Worm (Caenorhabditis elegans): ENCODE data around the gene C36C9.4.
"Not testable (repeated sequence)": the region's sequence is repeated elsewhere in the genome, so short reads cannot be mapped to it uniquely, and the experiment has no call there.

C36C9.4 gene

DNA sequence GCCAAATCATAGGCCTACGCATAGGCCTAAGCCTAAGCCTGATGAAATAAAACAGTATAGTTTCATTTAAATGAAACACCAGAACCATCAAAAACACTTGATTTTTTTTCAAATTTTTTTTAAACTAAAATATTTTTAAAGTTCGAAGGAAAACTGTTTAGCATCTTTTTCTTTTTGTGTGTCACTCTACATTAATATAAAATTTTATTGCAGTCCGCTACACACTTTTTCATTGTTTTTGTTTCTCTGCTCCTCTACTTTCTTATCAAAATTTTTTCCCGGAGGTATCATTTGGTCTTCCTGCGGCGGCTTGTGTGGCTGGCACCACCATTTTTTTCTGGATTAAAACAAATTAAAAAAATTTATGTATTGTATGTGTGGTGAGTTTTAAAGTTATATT, 9.7 kb downstream of the C36C9.4 start, which contains the start of gene C36C9.11:
Gene C36C9.11 (plus strand): TSS at position 301 of the 400 bp plus-strand sequence.
- TF ChIP-seq tra-4, ets-7, hnd-1 (tag; optimal IDR thresholded peaks at IDR 0.05): not testable (repeated sequence)

DNA sequence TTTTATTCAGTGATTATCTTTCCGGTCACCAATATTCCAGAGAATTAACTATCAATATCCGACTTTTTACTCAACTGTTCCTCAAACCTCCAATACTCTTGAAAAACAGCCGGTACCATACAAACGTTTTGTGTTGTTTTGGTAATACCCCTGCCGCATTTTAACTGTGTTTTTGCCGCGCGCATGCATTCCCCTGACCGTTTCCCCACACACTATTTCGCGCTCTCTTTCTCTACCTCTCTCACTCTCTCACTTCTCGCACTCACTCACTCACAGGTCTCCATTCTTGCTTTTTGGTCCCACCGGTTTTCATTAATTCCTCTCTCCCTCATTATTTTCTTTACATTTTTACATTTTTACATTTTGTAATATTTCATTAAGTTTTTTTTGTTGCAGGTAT, 14.2 kb downstream of the C36C9.4 start, which contains the start of gene meg-4:
Gene meg-4 (plus strand): TSS at position 397 of the 400 bp plus-strand sequence.
- TF ChIP-seq pes-1 (GFP tag; IDR thresholded peaks at IDR 0.05) (no peak), aly-1 (tag; optimal IDR thresholded peaks at IDR 0.05) (no peak), flt-1 (GFP tag; IDR thresholded peaks at IDR 0.05) (no peak), ama-1 (optimal IDR thresholded peaks at IDR 0.05) (no peak), hmbx-1 (tag; optimal IDR thresholded peaks at IDR 0.05) (no peak), tbx-11 (GFP tag; IDR thresholded peaks at IDR 0.05) (no peak), B0310.2 (tag; optimal IDR thresholded peaks at IDR 0.05) (no peak), ets-7 (tag; optimal IDR thresholded peaks at IDR 0.05) (no peak)

DNA sequence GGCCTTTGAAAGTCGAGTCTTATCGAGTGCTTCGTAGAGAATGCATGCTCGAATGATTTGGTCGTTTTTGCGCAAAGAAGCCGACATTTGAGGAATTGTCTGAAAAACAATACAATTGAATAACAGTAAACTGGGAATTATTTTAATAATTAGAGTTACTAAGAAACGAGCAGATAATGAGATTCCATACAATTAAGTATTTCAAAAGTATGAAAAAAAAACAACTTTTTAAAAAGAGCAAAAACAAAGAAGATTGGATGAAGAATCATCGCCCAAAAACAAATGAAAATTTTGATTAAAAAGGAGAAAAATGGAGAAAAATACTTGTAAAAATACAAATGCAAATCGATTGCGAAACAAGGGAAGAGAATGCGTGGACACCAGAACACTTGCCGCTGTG, 18.8 kb downstream of the C36C9.4 start, which contains the start of gene fbxa-170:
Gene fbxa-170 (minus strand): TSS at position 101 of the 400 bp plus-strand sequence.
- no peak for TF ChIP-seq scrt-1 (GFP tag; IDR thresholded peaks at IDR 0.05)
- TF ChIP-seq hnd-1 (tag; optimal IDR thresholded peaks at IDR 0.05) = no peak
- no peak for TF ChIP-seq sea-1 (GFP tag; conservative IDR thresholded peaks at IDR 0.05)
- no peak for TF ChIP-seq tbx-11 (GFP tag; IDR thresholded peaks at IDR 0.05)
- TF ChIP-seq ets-7 (tag; optimal IDR thresholded peaks at IDR 0.05) = no peak
- TF ChIP-seq B0310.2 (tag; optimal IDR thresholded peaks at IDR 0.05) = no peak

DNA sequence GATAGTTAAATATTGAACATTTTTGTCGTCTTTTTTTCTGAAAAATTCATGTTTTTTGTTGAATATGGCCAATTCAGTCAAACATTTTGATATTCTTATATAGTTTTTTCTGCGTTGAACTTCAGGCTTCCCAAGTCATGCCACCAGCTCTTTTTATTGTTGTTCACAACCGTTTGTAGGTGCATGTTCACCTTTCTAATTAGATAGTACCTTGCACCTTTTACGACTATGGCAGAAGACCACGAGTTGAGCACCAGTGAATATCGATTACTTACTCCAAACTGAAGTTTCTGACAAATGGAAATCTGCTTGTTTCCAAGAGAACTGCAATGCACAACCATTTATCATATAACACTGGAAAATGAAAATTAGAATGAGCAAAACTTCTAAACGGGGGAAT, 20.9 kb downstream of the C36C9.4 start:
- TF ChIP-seq scrt-1 (GFP tag; IDR thresholded peaks at IDR 0.05) (no peak), ceh-36 (tag; optimal IDR thresholded peaks at IDR 0.05) (no peak), aly-1 (tag; optimal IDR thresholded peaks at IDR 0.05) (no peak), tra-4 (tag; optimal IDR thresholded peaks at IDR 0.05) (no peak), ets-7 (tag; optimal IDR thresholded peaks at IDR 0.05) (no peak), hmbx-1 (tag; optimal IDR thresholded peaks at IDR 0.05) (no peak), ceh-13 (GFP tag; optimal IDR thresholded peaks at IDR 0.05) (no peak), tbx-37 (GFP tag; conservative IDR thresholded peaks at IDR 0.05) (no peak), pes-1 (GFP tag; IDR thresholded peaks at IDR 0.05) (no peak), hnd-1 (tag; optimal IDR thresholded peaks at IDR 0.05) (no peak), ama-1 (optimal IDR thresholded peaks at IDR 0.05) (no peak), sea-1 (GFP tag; conservative IDR thresholded peaks at IDR 0.05) (no peak), flt-1 (GFP tag; IDR thresholded peaks at IDR 0.05) (no peak), F13C5.2 (tag; optimal IDR thresholded peaks at IDR 0.05) (no peak), hmg-4 (GFP tag; optimal IDR thresholded peaks at IDR 0.05) (no peak), B0310.2 (tag; optimal IDR thresholded peaks at IDR 0.05) (no peak), tbx-11 (GFP tag; IDR thresholded peaks at IDR 0.05) (no peak)

DNA sequence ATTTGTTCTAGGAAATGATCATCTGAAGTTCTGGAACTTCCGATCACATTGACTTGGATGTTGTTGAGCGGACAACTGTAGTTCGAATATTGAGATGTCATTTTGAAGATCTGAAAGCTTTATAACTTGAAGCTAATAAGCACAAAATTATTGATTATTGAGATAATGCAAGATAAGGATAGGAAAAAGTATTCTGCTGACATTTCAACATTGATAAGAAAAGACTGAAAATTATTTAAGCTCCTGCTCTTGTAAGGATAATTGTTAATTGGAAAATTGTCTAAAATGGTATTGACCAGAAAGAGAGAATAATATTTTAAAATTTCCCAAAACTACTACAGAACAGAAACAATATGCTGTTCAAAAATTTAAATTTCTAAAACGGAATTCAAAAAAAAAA, 22.7 kb downstream of the C36C9.4 start, which contains the start of gene tbx-31:
Gene tbx-31 (minus strand): TSS at position 101 of the 400 bp plus-strand sequence.
- TF ChIP-seq ama-1 (optimal IDR thresholded peaks at IDR 0.05) = no peak
- TF ChIP-seq tbx-37 (GFP tag; conservative IDR thresholded peaks at IDR 0.05) = no peak
- TF ChIP-seq F13C5.2 (tag; optimal IDR thresholded peaks at IDR 0.05) = no peak
- TF ChIP-seq pes-1 (GFP tag; IDR thresholded peaks at IDR 0.05) = no peak
- TF ChIP-seq ceh-13 (GFP tag; optimal IDR thresholded peaks at IDR 0.05) = no peak
- no peak for TF ChIP-seq aly-1 (tag; optimal IDR thresholded peaks at IDR 0.05)
- no peak for TF ChIP-seq tra-4 (tag; optimal IDR thresholded peaks at IDR 0.05)
- TF ChIP-seq hmbx-1 (tag; optimal IDR thresholded peaks at IDR 0.05) = no peak
- TF ChIP-seq hnd-1 (tag; optimal IDR thresholded peaks at IDR 0.05) = no peak
- no peak for TF ChIP-seq tbx-11 (GFP tag; IDR thresholded peaks at IDR 0.05)
- TF ChIP-seq scrt-1 (GFP tag; IDR thresholded peaks at IDR 0.05) = no peak
- no peak for TF ChIP-seq ceh-36 (tag; optimal IDR thresholded peaks at IDR 0.05)
- TF ChIP-seq hmg-4 (GFP tag; optimal IDR thresholded peaks at IDR 0.05) = no peak
- no peak for TF ChIP-seq sea-1 (GFP tag; conservative IDR thresholded peaks at IDR 0.05)
- TF ChIP-seq ets-7 (tag; optimal IDR thresholded peaks at IDR 0.05) = no peak
- TF ChIP-seq B0310.2 (tag; optimal IDR thresholded peaks at IDR 0.05) = no peak

DNA sequence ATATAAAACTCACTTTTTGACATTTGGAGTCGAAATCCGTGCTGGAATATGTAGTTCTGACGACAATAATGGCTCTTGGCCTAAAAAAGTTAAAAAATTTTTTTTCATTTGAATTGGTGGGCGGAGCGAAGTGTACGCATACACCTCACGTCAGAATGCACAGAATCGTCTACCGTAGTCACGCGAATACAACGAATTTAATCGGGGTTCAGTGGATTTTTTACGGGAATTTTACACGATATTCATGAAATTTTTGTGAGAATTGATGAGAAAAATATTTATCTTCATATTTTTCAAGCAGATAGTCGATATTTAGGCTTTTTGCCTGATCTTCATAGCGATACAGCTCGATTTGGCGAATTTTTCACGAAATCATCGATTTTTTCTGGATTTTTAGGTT, 28.0 kb downstream of the C36C9.4 start, which contains the start of gene R09H3.3:
Gene R09H3.3 (minus strand): TSS at position 101 of the 400 bp plus-strand sequence.
- no peak for TF ChIP-seq tbx-11 (GFP tag; IDR thresholded peaks at IDR 0.05)
- no peak for TF ChIP-seq tbx-37 (GFP tag; conservative IDR thresholded peaks at IDR 0.05)
- TF ChIP-seq ets-7 (tag; optimal IDR thresholded peaks at IDR 0.05) = no peak

DNA sequence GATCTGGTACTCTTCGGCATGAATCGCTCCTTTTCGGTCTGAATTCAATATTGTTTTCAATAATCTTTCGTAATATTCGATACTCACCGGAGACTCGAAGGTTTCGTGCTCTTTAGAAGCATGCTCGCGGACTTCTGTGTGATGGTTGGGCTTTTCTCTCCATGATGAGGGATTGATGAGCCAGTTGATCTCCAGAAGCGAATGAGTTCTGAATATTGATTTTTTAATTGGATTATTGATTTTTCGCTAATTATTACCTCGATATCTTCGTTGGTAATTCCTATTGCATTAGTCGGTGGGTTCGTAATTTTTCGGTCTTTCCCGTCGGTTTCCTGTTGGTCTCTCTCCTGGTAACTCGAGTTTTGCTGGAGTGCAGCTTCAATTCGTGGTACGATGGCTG, 29.7 kb downstream of the C36C9.4 start:
- TF ChIP-seq pes-1 (GFP tag; IDR thresholded peaks at IDR 0.05) (no peak), ceh-13 (GFP tag; optimal IDR thresholded peaks at IDR 0.05) (no peak)

DNA sequence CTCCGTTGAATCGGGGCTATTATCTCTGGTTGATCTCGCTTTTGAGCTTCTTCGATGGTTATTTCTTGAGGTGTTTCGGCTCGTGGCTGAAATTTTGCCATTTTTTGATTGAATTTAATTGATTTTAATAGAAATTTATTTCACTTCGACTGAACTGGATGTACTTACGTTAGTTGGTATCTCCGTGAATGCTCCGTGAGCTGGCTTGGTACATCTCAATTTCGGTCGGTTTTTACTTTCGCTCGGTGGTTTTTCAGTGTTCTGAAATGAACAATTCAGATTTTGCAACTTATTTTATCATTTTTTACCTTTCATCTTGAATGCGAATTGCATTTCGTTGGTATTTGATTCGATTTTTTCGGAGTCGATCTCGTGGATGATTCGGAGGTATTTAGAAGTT, 31.9 kb downstream of the C36C9.4 start, which contains the start of gene R09H3.2:
Gene R09H3.2 (minus strand): TSS at position 101 of the 400 bp plus-strand sequence.
- TF ChIP-seq tbx-11 (GFP tag; IDR thresholded peaks at IDR 0.05) = no peak
- TF ChIP-seq sea-1 (GFP tag; conservative IDR thresholded peaks at IDR 0.05) = no peak
- no peak for TF ChIP-seq hnd-1 (tag; optimal IDR thresholded peaks at IDR 0.05)
- TF ChIP-seq tra-4 (tag; optimal IDR thresholded peaks at IDR 0.05) = no peak
- TF ChIP-seq ets-7 (tag; optimal IDR thresholded peaks at IDR 0.05) = no peak
- TF ChIP-seq ceh-36 (tag; optimal IDR thresholded peaks at IDR 0.05) = no peak
- TF ChIP-seq scrt-1 (GFP tag; IDR thresholded peaks at IDR 0.05) = no peak
- TF ChIP-seq flt-1 (GFP tag; IDR thresholded peaks at IDR 0.05) = no peak
- TF ChIP-seq hmg-4 (GFP tag; optimal IDR thresholded peaks at IDR 0.05) = no peak
- TF ChIP-seq aly-1 (tag; optimal IDR thresholded peaks at IDR 0.05) = no peak
- TF ChIP-seq pes-1 (GFP tag; IDR thresholded peaks at IDR 0.05) = no peak
- no peak for TF ChIP-seq hmbx-1 (tag; optimal IDR thresholded peaks at IDR 0.05)
- TF ChIP-seq tbx-37 (GFP tag; conservative IDR thresholded peaks at IDR 0.05) = no peak
